Fruit fly (Drosophila melanogaster) whole organism: ENCODE results near the gene CdGAPr.

ENCODE experiments used
- CG8478 ChIP-seq: fragments of >200 bp; optimal IDR thresholded peaks from 2 replicates; lab custom pipeline; 2018; ENCODE audit warnings: inconsistent platforms
- Dll ChIP-seq: fragments of >200 bp; optimal IDR thresholded peaks from 2 replicates; lab custom pipeline; 2017
- EcR ChIP-seq, 2 experiments: fragments of >200 bp; optimal IDR thresholded peaks; 2 replicates each; lab custom pipeline; 2017; ENCODE audit warnings: missing biosample characterization in 2 of 2, missing genetic modification characterization in 2 of 2, missing genetic modification reagents in 2 of 2
- pan ChIP-seq: fragments of >200 bp; optimal IDR thresholded peaks from 2 replicates; lab custom pipeline; 2017
- psq ChIP-seq: fragments of >200 bp; optimal IDR thresholded peaks from 2 replicates; lab custom pipeline; 2017
- usp ChIP-seq: fragments of >200 bp; optimal IDR thresholded peaks from 2 replicates; lab custom pipeline; 2017; ENCODE audit warnings: missing biosample characterization, missing genetic modification characterization, mixed read lengths

Gene CdGAPr

DNA sequence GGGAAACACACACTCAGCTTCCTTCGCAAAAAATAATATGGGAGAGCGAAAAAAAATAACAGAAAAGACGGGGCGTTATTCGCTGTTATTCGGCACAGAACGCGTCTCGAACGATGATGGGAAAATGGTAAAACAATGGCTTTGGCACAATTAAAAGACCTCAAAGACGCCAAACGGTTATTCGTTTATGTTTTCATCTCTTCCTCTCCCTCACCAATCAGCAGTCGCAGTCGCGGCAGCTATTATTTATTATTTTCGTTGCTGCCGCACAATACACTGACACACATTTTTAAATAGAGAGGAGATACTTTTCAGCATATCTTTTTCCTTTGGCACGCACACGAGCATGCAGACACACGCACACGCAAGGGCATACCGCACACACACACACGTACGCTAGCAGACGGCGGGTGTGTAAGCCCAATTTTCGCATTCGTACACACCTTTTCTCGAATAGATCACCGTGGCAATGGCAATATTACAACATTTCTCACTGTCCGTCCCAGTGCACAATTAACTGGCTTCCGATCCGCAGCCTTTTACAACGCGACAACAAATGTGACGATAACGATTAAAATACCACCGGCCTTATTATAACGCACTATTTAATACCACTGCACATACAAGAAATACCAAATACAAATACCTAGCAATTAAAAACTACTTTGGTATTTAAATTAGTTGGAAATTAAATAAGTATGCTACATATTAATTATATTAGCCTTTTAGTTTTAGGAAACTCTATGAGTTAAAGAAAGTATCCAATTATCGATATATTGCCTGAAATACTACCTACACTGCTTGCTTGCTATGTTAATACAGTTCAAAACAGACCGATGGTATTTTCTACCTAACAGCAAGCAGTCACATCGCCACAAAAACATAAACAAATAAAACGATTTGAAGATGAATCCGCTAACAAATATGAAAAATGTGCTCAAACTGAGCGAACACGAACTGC is at the start of gene CdGAPr, which contains the start of gene CG10466:
TSS of gene CdGAPr (minus strand) at position 562 of the 961 bp plus-strand sequence.
TSS of gene CG10466 (plus strand) at position 784 of the 961 bp plus-strand sequence.
- TF ChIP-seq CG8478 (no peak), pan (lab: Kevin White, UChicago) (no peak), usp (GFP tag; lab: Kevin White, UChicago) (no peak), EcR (GFP tag; optimal IDR thresholded peaks at IDR 0.05; lab: Kevin White, UChicago) (no peak)

DNA sequence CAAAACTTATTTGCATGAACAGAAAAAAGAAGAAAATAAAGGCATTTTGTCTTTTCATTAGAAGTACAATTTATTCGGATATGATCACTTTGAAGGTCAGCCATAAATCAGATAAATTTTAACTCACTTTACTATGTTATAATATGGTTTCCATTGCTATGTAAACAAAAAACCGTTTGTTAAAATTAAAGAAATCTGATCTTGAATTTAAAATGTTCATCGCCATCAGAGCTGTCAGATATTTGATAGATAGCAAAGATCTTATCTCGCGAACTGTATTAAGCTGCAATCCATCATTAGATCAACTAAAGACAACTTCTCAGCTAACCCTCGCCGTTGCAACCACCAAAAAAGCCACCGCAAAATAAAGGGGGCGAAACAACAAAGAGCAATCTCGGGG is 44.5 kb upstream of the CdGAPr start:
- TF ChIP-seq usp (GFP tag; lab: Kevin White, UChicago): no peak
- no peak for TF ChIP-seq CG8478
- no peak for TF ChIP-seq Dll
- no peak for TF ChIP-seq EcR (GFP tag; optimal IDR thresholded peaks at IDR 0.05; lab: Kevin White, UChicago)
- no peak for TF ChIP-seq psq (lab: Kevin White, UChicago)
- TF ChIP-seq pan (lab: Kevin White, UChicago): no peak

DNA sequence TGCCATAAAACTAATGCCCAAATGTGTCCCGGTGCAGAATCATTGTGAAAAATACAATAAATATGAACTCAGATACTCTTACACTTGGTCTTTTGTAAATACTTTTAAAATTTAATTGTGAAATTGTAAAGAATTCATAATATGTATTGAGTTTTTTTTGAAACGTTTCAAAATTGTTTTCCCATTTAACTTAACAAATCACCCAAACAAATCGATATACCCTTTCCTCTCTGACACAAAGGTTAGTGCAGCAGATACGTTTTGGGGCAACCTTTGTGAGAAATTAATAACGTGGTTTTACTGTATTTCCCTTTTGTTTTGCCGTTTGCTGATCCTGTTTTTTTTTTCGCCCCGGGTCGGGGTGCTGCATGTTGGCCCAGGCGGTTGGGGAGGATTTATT is 43.5 kb upstream of the CdGAPr start:
- TF ChIP-seq Dll (no peak), EcR (GFP tag; optimal IDR thresholded peaks at IDR 0.05; lab: Kevin White, UChicago) (no peak), CG8478 (no peak), pan (lab: Kevin White, UChicago) (no peak), usp (GFP tag; lab: Kevin White, UChicago) (no peak), psq (lab: Kevin White, UChicago) (no peak)

DNA sequence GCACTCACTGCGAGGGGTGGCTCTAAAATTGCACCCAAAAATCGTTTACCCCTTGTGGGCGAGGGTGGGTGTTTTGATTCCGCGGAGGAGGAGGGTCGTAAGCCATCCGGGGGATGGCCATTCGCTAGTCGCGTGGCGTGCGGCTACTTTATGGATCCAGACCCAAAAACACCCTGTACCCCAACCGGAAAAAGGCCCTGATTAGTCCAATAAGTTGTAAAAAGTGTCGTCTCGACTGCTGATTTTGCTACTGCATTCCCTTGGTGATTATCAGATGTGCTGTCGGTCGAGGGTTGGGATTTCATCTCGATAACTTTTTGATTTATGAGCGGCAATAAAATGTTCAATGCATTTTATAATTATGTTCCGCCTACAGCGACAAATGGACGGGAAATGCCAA is 39.7 kb upstream of the CdGAPr start:
- TF ChIP-seq pan (lab: Kevin White, UChicago) (no peak), Dll (no peak), EcR (GFP tag; optimal IDR thresholded peaks at IDR 0.05; lab: Kevin White, UChicago) (no peak), psq (lab: Kevin White, UChicago) (no peak), usp (GFP tag; lab: Kevin White, UChicago) (no peak), CG8478 (no peak)

DNA sequence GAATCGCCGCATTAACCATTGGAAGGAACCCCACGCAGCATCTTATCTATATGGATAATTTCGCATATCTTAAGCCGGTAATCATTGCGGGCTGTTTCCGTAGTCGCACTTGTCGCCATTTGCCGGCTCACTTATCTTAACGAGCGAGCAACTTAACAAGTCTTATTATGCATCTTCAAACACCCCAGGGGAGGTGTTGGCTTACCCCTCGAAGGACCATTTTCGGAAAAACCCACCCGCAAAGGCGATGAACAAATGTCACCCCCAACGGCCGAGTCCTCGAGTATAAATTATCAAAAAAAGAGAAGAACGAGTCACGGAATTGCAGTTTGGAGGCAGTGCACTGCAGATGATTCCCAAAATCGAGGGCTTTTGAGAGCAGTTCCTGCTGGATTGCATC is 37.7 kb upstream of the CdGAPr start:
- no peak for TF ChIP-seq Dll
- no peak for TF ChIP-seq pan (lab: Kevin White, UChicago)
- no peak for TF ChIP-seq CG8478
- TF ChIP-seq EcR (GFP tag; optimal IDR thresholded peaks at IDR 0.05; lab: Kevin White, UChicago): no peak
- TF ChIP-seq psq (lab: Kevin White, UChicago): no peak
- TF ChIP-seq usp (GFP tag; lab: Kevin White, UChicago): no peak

DNA sequence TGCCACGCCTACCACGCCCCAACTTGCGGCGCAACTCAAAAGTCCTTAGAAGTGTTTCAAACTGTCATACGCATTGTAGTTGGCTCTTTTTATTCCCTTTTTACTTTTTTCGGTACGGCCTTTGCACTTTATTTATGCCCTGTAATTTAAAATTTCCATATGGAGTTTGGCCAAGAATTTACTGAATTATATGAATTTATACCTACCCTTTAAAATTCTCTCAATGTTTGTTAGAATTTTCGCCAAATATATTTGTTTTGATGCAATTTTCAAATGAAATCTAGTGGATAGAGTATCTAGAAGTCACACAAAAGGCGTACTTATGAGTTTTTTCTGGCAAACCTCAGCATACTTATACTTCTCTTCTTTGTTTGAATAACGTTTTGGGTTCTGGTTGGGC is 32.6 kb upstream of the CdGAPr start:
- no peak for TF ChIP-seq pan (lab: Kevin White, UChicago)
- TF ChIP-seq EcR (GFP tag; optimal IDR thresholded peaks at IDR 0.05; lab: Kevin White, UChicago): no peak
- no peak for TF ChIP-seq Dll

DNA sequence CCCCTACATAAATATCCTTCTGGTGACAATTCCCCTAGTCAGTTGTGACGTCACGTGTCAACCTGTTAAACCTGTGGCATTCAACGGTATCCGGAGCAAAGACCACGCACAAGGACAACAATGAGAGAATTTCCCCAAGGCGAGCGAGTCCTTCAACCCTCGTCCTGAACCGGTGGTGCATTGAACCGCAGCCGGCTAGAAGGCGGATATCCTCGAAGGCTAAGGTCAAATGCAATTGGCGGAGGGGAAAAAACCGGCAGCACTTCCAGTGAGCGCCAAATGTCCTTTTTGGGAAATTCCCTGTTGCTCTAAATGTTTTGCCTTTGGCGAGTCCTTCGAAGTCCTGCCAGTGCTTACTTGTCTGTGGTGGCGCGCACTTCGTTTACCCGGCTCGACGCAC is 28.2 kb upstream of the CdGAPr start:
- TF ChIP-seq pan (lab: Kevin White, UChicago): no peak
- TF ChIP-seq EcR (GFP tag; optimal IDR thresholded peaks at IDR 0.05; lab: Kevin White, UChicago): peak in 1 of 2 experiments; percentile 54
- no peak for TF ChIP-seq CG8478
- no peak for TF ChIP-seq usp (GFP tag; lab: Kevin White, UChicago)

DNA sequence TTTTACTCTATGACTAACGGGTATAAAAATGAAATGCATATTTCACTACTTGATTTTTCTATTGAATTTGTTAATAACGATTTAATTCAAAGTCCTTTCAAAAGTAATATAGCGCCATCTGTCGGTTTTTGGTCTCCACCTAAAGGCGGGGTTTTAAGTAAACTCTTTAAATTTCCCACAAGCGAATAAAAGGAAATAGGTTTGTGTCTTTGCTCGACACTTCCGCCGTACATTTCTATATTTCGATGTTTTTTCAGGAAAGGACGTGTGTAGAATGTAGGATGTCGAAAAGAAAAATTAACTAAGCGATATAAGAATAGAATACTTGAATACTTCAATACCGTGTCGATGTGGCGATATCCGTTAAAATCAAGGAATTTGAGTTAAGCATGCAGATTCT is 25.5 kb upstream of the CdGAPr start:
- no peak for TF ChIP-seq usp (GFP tag; lab: Kevin White, UChicago)
- no peak for TF ChIP-seq psq (lab: Kevin White, UChicago)
- no peak for TF ChIP-seq Dll
- no peak for TF ChIP-seq pan (lab: Kevin White, UChicago)
- no peak for TF ChIP-seq CG8478
- TF ChIP-seq EcR (GFP tag; optimal IDR thresholded peaks at IDR 0.05; lab: Kevin White, UChicago): no peak

DNA sequence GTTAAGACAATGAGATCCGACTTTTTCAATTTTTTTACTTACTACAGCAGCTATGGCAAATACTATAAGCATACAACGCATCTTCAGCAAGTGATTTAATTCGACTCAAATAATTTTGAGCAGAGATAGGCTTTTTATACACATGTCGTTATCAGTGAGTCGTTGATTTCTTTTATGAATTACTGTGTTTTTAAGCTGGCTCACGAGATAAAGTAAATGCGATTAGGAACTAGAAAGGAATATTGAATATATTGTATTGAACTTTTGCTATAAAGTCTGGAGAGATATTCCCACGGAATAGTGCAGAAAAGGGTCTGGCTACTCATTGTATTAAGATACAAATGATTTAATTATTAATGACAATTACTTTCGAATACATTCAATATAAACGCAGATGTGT is 22.8 kb upstream of the CdGAPr start, which contains the start of gene CG13962:
TSS of gene CG13962 (minus strand) at position 101 of the 400 bp plus-strand sequence.
- TF ChIP-seq EcR (GFP tag; optimal IDR thresholded peaks at IDR 0.05; lab: Kevin White, UChicago): no peak
- no peak for TF ChIP-seq usp (GFP tag; lab: Kevin White, UChicago)
- TF ChIP-seq Dll: no peak
- TF ChIP-seq pan (lab: Kevin White, UChicago): no peak
- TF ChIP-seq CG8478: no peak
- TF ChIP-seq psq (lab: Kevin White, UChicago): no peak

DNA sequence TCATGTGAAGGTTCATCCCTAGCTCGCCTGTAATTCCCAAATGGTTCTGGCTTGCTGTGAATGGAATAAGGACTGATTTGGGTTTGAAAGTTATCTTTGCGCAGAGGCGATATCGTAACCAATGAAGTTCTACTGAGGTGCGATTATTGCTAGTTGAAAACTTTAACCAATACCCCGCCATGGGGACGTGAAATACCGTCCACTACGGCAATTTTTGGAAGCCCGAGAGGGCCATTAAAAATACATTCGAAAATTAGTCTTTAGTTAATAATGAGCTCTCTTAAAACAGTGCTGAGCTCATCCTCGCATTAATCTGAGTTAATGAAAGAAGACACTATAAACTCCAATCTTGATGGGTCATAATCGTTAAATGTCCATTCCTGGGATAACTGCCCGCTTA is 19.0 kb upstream of the CdGAPr start:
- TF ChIP-seq CG8478: no peak
- TF ChIP-seq psq (lab: Kevin White, UChicago): no peak
- no peak for TF ChIP-seq usp (GFP tag; lab: Kevin White, UChicago)
- TF ChIP-seq Dll: no peak
- no peak for TF ChIP-seq pan (lab: Kevin White, UChicago)
- TF ChIP-seq EcR (GFP tag; optimal IDR thresholded peaks at IDR 0.05; lab: Kevin White, UChicago): no peak

DNA sequence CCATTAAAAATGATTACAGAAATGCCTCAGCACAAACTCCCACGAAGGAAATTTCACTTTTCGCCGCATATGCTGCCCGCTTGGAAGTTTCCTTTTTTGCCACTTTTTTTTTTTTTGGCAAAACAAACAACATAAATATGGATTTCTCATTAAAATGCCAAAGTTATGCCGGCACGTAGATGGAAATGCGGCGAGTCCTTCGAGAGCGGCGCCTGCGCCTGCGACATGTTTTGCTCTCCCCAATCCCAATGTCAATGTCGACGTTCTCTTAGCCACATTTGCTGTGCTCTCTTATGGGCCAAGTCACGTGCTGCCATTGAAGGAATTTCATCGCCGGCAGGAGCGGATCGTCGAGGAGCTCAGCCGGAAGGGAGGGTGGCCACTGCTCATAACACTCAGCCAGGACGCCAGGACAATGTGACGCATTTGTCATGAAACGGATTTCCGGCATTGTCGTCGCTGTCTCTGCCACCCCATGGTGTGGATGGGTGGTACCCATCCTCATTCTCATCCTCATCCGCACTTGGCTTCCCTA is 17.9 kb upstream of the CdGAPr start:
- no peak for TF ChIP-seq usp (GFP tag; lab: Kevin White, UChicago)
- TF ChIP-seq psq (lab: Kevin White, UChicago): no peak
- TF ChIP-seq EcR (GFP tag; optimal IDR thresholded peaks at IDR 0.05; lab: Kevin White, UChicago): no peak
- no peak for TF ChIP-seq Dll
- no peak for TF ChIP-seq pan (lab: Kevin White, UChicago)
- TF ChIP-seq CG8478: no peak

DNA sequence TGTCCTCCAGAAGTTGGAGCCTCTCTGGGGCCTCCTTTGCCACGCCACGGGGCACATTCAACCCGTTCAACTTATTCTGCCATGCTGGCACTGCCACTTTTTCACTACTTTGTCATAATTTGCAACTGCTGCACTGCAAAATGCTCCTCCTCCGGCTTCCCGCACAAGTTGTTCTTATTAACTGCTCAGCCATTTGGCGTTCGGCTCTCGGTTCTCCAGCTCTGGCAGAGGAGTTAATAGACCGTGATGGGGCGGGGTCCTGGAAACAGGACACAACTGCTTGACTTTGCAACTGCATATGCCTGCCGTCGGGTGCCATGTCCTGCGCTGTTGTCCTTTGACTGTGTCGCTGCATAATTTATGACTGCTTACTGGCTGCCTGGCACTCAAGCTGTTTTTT is 13.3 kb upstream of the CdGAPr start:
- TF ChIP-seq pan (lab: Kevin White, UChicago): no peak
- TF ChIP-seq psq (lab: Kevin White, UChicago): no peak
- TF ChIP-seq usp (GFP tag; lab: Kevin White, UChicago): no peak
- no peak for TF ChIP-seq CG8478
- no peak for TF ChIP-seq EcR (GFP tag; optimal IDR thresholded peaks at IDR 0.05; lab: Kevin White, UChicago)
